Worm (Caenorhabditis elegans): ENCODE measurements around the gene str-99.

- TF ChIP-seq ztf-11 (tag; optimal IDR thresholded peaks at IDR 0.05) (no peak), zag-1 (tag; optimal IDR thresholded peaks at IDR 0.05) (no peak), mef-2 (tag; optimal IDR thresholded peaks at IDR 0.05) (no peak), lir-3 (tag; optimal IDR thresholded peaks at IDR 0.05; ENCODE audit: poor library complexity) (no peak), ceh-82 (tag; optimal IDR thresholded peaks at IDR 0.05) (no peak), elt-3 (tag; optimal IDR thresholded peaks at IDR 0.05) (no peak), unc-62 (GFP tag; optimal IDR thresholded peaks at IDR 0.05) (no peak), skn-1 (tag; optimal IDR thresholded peaks at IDR 0.05) (no peak), nhr-84 (tag; optimal IDR thresholded peaks at IDR 0.05) (no peak), ceh-63 (GFP tag; optimal IDR thresholded peaks at IDR 0.05) (no peak), C04F5.9 (tag; optimal IDR thresholded peaks at IDR 0.05) (no peak)
Observed at ce11 chrV:16145009-16145408, 13.3 kb downstream of the str-99 start.

All from whole organism, L1 larva.